Worm (Caenorhabditis elegans) whole organism, L2 larva: ENCODE results near the gene hum-8.

Experiments
- F13H6.1 ChIP-seq: sonication (generic microtip); optimal IDR thresholded peaks from 2 replicates; lab custom pipeline; 2016; ENCODE audit warnings: missing genetic modification characterization, missing compliant biosample characterization
- R02D3.7 ChIP-seq: fragments of 150-350 bp; optimal IDR thresholded peaks from 2 replicates; lab custom pipeline; 2014; ENCODE audit warnings: missing biosample characterization, missing genetic modification characterization
- alr-1 ChIP-seq: fragments of 150-350 bp; optimal IDR thresholded peaks from 2 replicates; lab custom pipeline; 2014; ENCODE audit warnings: missing biosample characterization, missing genetic modification characterization
- ceh-16 ChIP-seq: fragments of 150-350 bp; optimal IDR thresholded peaks from 2 replicates; lab custom pipeline; 2014; ENCODE audit warnings: missing biosample characterization, missing genetic modification characterization
- ceh-82 ChIP-seq: fragments of 150-350 bp; optimal IDR thresholded peaks from 2 replicates; lab custom pipeline; 2014; ENCODE audit warnings: missing biosample characterization, missing genetic modification characterization
- crh-2 ChIP-seq: sonication (generic microtip); optimal IDR thresholded peaks from 2 replicates; lab custom pipeline; 2017; ENCODE audit warnings: missing biosample characterization, missing genetic modification characterization
- fos-1 ChIP-seq: fragments of 150-350 bp; optimal IDR thresholded peaks from 2 replicates; lab custom pipeline; 2014; ENCODE audit warnings: missing biosample characterization, missing genetic modification characterization
- gmeb-1 ChIP-seq: fragments of 150-350 bp; optimal IDR thresholded peaks from 2 replicates; lab custom pipeline; 2014; ENCODE audit warnings: missing biosample characterization, missing genetic modification characterization
- mab-5 ChIP-seq: fragments of 150-350 bp; optimal IDR thresholded peaks from 2 replicates; lab custom pipeline; 2014; ENCODE audit warnings: missing biosample characterization, missing genetic modification characterization
- mdl-1 ChIP-seq, 2 experiments: fragments of 150-350 bp in 1 of 2; sonication (generic microtip) in 1 of 2; optimal IDR thresholded peaks; 2 replicates each; lab custom pipeline; 2017; ENCODE audit warnings: missing biosample characterization in 2 of 2, missing genetic modification characterization in 2 of 2
- nhr-12 ChIP-seq: fragments of 150-350 bp; optimal IDR thresholded peaks from 2 replicates; lab custom pipeline; 2014; ENCODE audit warnings: missing biosample characterization, missing genetic modification characterization
- sma-9 ChIP-seq, 2 experiments: fragments of 150-350 bp in 1 of 2; sonication (generic microtip) in 1 of 2; optimal IDR thresholded peaks; 2 replicates each; lab custom pipeline; 2014 to 2016; ENCODE audit warnings: missing genetic modification characterization in 2 of 2, mild to moderate bottlenecking in 1 of 2, missing biosample characterization in 1 of 2, missing compliant biosample characterization in 1 of 2, missing genetic modification reagents in 1 of 2, moderate library complexity in 1 of 2
- unc-39 ChIP-seq: fragments of 150-350 bp; optimal IDR thresholded peaks from 2 replicates; lab custom pipeline; 2014; ENCODE audit warnings: missing biosample characterization, missing genetic modification characterization

The hum-8 gene

DNA sequence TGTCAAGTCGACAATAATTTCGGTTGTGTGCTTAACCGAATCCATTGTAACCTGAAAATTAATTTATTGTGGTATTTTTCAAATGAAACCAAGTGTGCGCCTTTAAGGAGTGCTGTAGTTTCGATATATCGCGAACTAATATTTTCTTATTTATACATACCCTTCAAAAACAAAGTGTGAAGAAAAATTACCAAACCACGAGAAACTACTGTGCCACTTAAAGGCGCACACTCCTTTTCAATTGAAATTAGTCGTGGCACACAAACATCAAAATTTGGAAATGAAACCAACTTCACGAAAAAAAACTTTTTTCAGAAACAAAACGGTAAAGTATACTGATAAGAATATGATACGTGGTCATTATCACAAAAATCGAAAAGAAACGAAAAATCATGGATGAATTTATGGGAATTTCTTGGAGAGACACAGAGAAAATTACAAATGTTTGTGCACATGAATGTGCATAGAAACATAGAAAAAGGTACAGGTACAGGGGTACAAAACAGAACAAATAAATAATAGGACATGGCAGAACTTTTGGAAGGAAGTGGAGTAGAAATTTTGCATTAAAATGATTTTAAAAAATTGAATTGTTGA, 57.1 kb downstream of the hum-8 start, which contains the start of gene spl-1:
Gene spl-1 (minus strand): TSS at position 51 of the 597 bp plus-strand sequence.
- TF ChIP-seq nhr-12 (no peak), gmeb-1 (tag; lab: Kevin White, UChicago) (peak; percentile 4), mab-5 (tag; lab: Kevin White, UChicago) (no peak), crh-2 (tag; lab: Kevin White, UChicago) (peak; percentile 73), alr-1 (tag; lab: Kevin White, UChicago) (no peak), mdl-1 (tag; optimal IDR thresholded peaks at IDR 0.05; lab: Kevin White, UChicago) (no peak), fos-1 (peak; percentile 75), F13H6.1 (tag; lab: Kevin White, UChicago) (no peak)

ce11 chrIV:379605-380004, 60.7 kb downstream of the hum-8 start:
- TF ChIP-seq sma-9 (GFP tag; optimal IDR thresholded peaks at IDR 0.05; lab: Kevin White, UChicago), result no peak
- no peak for TF ChIP-seq sma-9 (tag; optimal IDR thresholded peaks at IDR 0.05; lab: Kevin White, UChicago)
- no peak for TF ChIP-seq mab-5 (tag; lab: Kevin White, UChicago)
- no peak for TF ChIP-seq R02D3.7 (tag; lab: Kevin White, UChicago)
- no peak for TF ChIP-seq ceh-16 (tag; lab: Kevin White, UChicago)
- no peak for TF ChIP-seq unc-39 (tag; lab: Kevin White, UChicago)
- TF ChIP-seq ceh-82, result no peak
